Worm (Caenorhabditis elegans): ENCODE results near the gene D2023.4.
A peak's percentile ranks its signal among the peaks of the same experiment; 100 is the strongest.

Gene D2023.4

DNA sequence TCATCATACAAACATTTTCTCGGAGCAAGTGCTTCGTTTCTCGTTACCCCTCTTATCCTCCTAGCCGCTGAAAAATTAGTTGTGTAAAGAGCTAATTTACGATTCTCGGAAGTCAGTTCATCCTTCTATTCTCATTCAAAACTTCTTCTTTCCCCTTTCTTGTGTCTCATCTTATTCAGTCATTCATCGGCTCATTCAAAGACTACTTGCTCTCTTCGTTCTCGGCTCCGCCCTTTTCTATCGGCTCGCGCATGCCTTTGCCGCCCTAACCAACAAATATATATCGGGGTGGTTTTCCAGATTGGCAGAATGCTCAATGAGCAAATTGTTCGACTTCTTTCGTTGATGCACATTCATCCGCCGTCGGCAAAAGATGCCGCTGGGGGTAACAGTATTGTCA, 34.8 kb upstream of the D2023.4 start, which contains the start of gene R13H4.5:
TSS of gene R13H4.5 (plus strand) at position 301 of the 400 bp plus-strand sequence.
- TF ChIP-seq zfh-2 (GFP tag; conservative IDR thresholded peaks at IDR 0.05), result no peak
- no peak for TF ChIP-seq lag-1 (GFP tag; IDR thresholded peaks at IDR 0.05)
- TF ChIP-seq hmg-1.2 (GFP tag; IDR thresholded peaks at IDR 0.05), result no peak
- no peak for TF ChIP-seq T07F8.4 (tag; optimal IDR thresholded peaks at IDR 0.05)

DNA sequence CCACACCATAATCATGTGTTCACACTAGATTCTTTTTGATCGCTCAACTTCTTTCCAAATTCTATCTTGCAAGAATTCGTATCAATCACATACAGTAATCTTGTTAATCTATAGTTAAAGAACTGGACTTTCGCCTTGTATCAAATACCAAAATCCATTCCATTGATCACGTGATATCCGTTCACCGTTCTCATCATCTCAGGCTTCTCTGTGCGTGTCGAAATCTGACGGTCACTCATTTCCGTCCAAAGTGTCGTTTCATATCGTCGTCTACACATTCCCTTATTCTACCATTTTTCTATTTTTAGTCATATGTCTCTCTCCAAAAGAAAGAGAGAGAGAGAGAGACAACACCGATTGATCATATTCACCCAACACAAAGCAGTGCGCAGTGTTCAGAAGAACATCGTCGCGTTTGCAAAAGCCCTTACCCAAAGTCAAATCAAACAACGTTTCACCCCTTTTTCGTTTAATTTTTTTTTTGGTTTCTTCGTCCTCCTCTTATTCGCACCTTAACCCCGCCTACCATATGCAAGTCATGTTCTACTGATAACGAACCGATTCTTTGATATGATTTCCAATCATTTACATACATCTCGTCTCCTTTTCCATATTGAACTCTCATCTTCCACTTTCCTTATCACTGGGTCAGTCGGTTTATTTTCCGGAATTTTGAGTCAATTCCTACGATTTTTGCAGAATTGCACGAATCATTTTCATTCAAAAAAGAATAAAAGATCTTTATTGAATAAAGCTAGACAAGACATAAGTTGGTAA, 33.7 kb upstream of the D2023.4 start:
- TF ChIP-seq snpc-3.4 (tag; optimal IDR thresholded peaks at IDR 0.05) (no peak), lin-40 (tag; optimal IDR thresholded peaks at IDR 0.05) (peak; percentile 47), somi-1 (GFP tag; optimal IDR thresholded peaks at IDR 0.05) (peak; percentile 52), unc-130 (GFP tag; optimal IDR thresholded peaks at IDR 0.05) (no peak), cebp-2 (GFP tag; IDR thresholded peaks at IDR 0.05) (no peak), egrh-3 (GFP tag; IDR thresholded peaks at IDR 0.05) (no peak), chd-7 (tag; optimal IDR thresholded peaks at IDR 0.05) (peak; percentile 7), lsy-27 (tag; optimal IDR thresholded peaks at IDR 0.05; ENCODE audit: borderline replicate concordance, insufficient read depth) (no peak), ztf-6 (GFP tag; IDR thresholded peaks at IDR 0.05) (no peak), sptf-2 (GFP tag; optimal IDR thresholded peaks at IDR 0.05) (no peak), efl-1 (GFP tag; optimal IDR thresholded peaks at IDR 0.05) (no peak), nhr-80 (tag; optimal IDR thresholded peaks at IDR 0.05) (peak; percentile 93), die-1 (tag; optimal IDR thresholded peaks at IDR 0.05) (peak; percentile 33), ets-4 (GFP tag; optimal IDR thresholded peaks at IDR 0.05) (peak; percentile 5), cebp-1 (GFP tag; IDR thresholded peaks at IDR 0.05) (no peak), cebp-1 (tag; optimal IDR thresholded peaks at IDR 0.05) (peak; percentile 45), hmg-1.2 (GFP tag; IDR thresholded peaks at IDR 0.05) (no peak), snpc-4 (GFP tag; optimal IDR thresholded peaks at IDR 0.05) (no peak), snpc-4 (tag; optimal IDR thresholded peaks at IDR 0.05) (no peak), ztf-26 (tag; optimal IDR thresholded peaks at IDR 0.05) (peak; percentile 65), mes-4 (tag; optimal IDR thresholded peaks at IDR 0.05) (no peak), K11D2.4 (GFP tag; IDR thresholded peaks at IDR 0.05) (peak; percentile 56; the same call in 1 of the 2 replicates)

DNA sequence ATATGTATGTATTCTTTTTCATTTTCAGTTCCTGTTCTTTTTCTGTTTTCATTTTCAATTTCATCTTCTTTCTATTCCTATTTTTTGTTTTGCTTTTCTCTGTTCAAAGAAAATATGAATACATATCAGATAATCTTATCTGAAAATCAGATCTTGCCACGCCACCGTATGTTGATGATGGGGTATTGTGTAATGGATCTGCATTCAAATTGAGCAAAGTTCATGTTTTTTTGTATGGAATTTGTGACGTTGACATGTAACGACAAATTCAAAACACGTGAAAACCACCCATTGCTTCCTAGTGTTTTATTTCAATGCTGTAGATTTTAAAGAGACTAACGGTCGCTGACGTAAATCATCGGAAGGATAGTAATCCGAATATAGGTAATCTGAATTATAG, 32.7 kb upstream of the D2023.4 start:
- TF ChIP-seq mcd-1 (GFP tag; IDR thresholded peaks at IDR 0.05) (no peak), sdz-38 (tag; optimal IDR thresholded peaks at IDR 0.05) (no peak), ztf-22 (GFP tag; optimal IDR thresholded peaks at IDR 0.05) (no peak), lin-54 (GFP tag; optimal IDR thresholded peaks at IDR 0.05) (no peak), mxl-1 (tag; optimal IDR thresholded peaks at IDR 0.05) (no peak), nfyb-1 (GFP tag; IDR thresholded peaks at IDR 0.05) (no peak), bed-2 (GFP tag; IDR thresholded peaks at IDR 0.05) (no peak), him-1 (tag; optimal IDR thresholded peaks at IDR 0.05) (no peak), bed-1 (GFP tag; IDR thresholded peaks at IDR 0.05) (no peak), aptf-3 (GFP tag; IDR thresholded peaks at IDR 0.05) (no peak), ekl-4 (GFP tag; IDR thresholded peaks at IDR 0.05) (no peak)

Measured in whole organism, young adult.